Fruit fly (Drosophila melanogaster): ENCODE results near the gene Vha26.
A peak's percentile ranks its signal among the peaks of the same experiment; 100 is the strongest.

Gene Vha26

dm6 chr3R:5606477-5606876 is 14.9 kb downstream of the Vha26 start, which contains the start of gene asl (continued):
- no peak for TF ChIP-seq H15 (GFP tag; IDR thresholded peaks at IDR 0.05)
- TF ChIP-seq stc (GFP tag; IDR thresholded peaks at IDR 0.05), result peak; percentile 50; the same call in 1 of the 2 replicates
- TF ChIP-seq CG6689 (GFP tag; IDR thresholded peaks at IDR 0.05), result peak; percentile 67
- no peak for TF ChIP-seq aop (GFP tag; IDR thresholded peaks at IDR 0.05)
- TF ChIP-seq otp (GFP tag; IDR thresholded peaks at IDR 0.05), result 0 out of 3 replicates have a peak, but pooled peaks have one; percentile 33
- no peak for TF ChIP-seq CG14667 (GFP tag; IDR thresholded peaks at IDR 0.05)
- peak; percentile 62 for TF ChIP-seq Meics (GFP tag; optimal IDR thresholded peaks at IDR 0.05)
- TF ChIP-seq peb (GFP tag; IDR thresholded peaks at IDR 0.05), result no peak

- TF ChIP-seq CG4617 (GFP tag; optimal IDR thresholded peaks at IDR 0.05; ENCODE audit: borderline replicate concordance) (no peak), CG12769 (tag; optimal IDR thresholded peaks at IDR 0.05) (no peak), inv (GFP tag; IDR thresholded peaks at IDR 0.05; ENCODE audit: partially characterized antibody) (0 out of 2 replicates have a peak, but pooled peaks have one; percentile 12), HLHmδ (GFP tag; optimal IDR thresholded peaks at IDR 0.05) (no peak), CG7745 (tag; optimal IDR thresholded peaks at IDR 0.05) (no peak), CG18262 (tag; optimal IDR thresholded peaks at IDR 0.05) (no peak), Hr3 (GFP tag; optimal IDR thresholded peaks at IDR 0.05) (no peak), Dfd (GFP tag; optimal IDR thresholded peaks at IDR 0.05) (peak in 1 of 2 experiments; percentile 73), CG6791 (GFP tag; IDR thresholded peaks at IDR 0.05; ENCODE audit: partially characterized antibody) (no peak), CG5180 (GFP tag; optimal IDR thresholded peaks at IDR 0.05) (no peak), insv (GFP tag; optimal IDR thresholded peaks at IDR 0.05) (no peak), CG31441 (GFP tag; IDR thresholded peaks at IDR 0.05) (no peak), Ada2b (GFP tag; IDR thresholded peaks at IDR 0.05) (no peak), CG3163 (GFP tag; optimal IDR thresholded peaks at IDR 0.05) (no peak), Abd-B (GFP tag; optimal IDR thresholded peaks at IDR 0.05) (no peak), CG12104 (GFP tag; optimal IDR thresholded peaks at IDR 0.05) (no peak), CG3065 (GFP tag; optimal IDR thresholded peaks at IDR 0.05) (no peak), vnd (GFP tag; IDR thresholded peaks at IDR 0.05; ENCODE audit: partially characterized antibody) (no peak), nom (GFP tag; optimal IDR thresholded peaks at IDR 0.05) (no peak), CG11093 (GFP tag; IDR thresholded peaks at IDR 0.05) (0 out of 3 replicates have a peak, but pooled peaks have one; percentile 40), CG8478 (optimal IDR thresholded peaks at IDR 0.05) (peak; percentile 59), CG15269 (tag; optimal IDR thresholded peaks at IDR 0.05) (no peak), CG11456 (GFP tag; IDR thresholded peaks at IDR 0.05) (0 out of 3 replicates have a peak, but pooled peaks have one; percentile 32), p53 (GFP tag; optimal IDR thresholded peaks at IDR 0.05) (no peak), Meics (GFP tag; optimal IDR thresholded peaks at IDR 0.05) (no peak), CG16779 (GFP tag; IDR thresholded peaks at IDR 0.05) (0 out of 2 replicates have a peak, but pooled peaks have one; percentile 18), CG13624 (GFP tag; optimal IDR thresholded peaks at IDR 0.05) (no peak), btn (GFP tag; optimal IDR thresholded peaks at IDR 0.05) (no peak), CG17385 (GFP tag; optimal IDR thresholded peaks at IDR 0.05) (no peak), Dip3 (GFP tag; optimal IDR thresholded peaks at IDR 0.05) (no peak), pnt (GFP tag; optimal IDR thresholded peaks at IDR 0.05) (no peak), MTF-1 (GFP tag; optimal IDR thresholded peaks at IDR 0.05; ENCODE audit: borderline replicate concordance) (no peak), ci (GFP tag; IDR thresholded peaks at IDR 0.05) (0 out of 3 replicates have a peak, but pooled peaks have one; percentile 25), Asciz (GFP tag; optimal IDR thresholded peaks at IDR 0.05) (no peak), CG4404 (GFP tag; IDR thresholded peaks at IDR 0.05) (no peak), CG2120 (GFP tag; optimal IDR thresholded peaks at IDR 0.05) (no peak), CG12942 (GFP tag; optimal IDR thresholded peaks at IDR 0.05) (no peak), Jarid2 (GFP tag; optimal IDR thresholded peaks at IDR 0.05) (no peak), dmrt11E (tag; optimal IDR thresholded peaks at IDR 0.05) (no peak), Xbp1 (GFP tag; optimal IDR thresholded peaks at IDR 0.05) (no peak), gfzf (GFP tag; optimal IDR thresholded peaks at IDR 0.05) (no peak), en (GFP tag; optimal IDR thresholded peaks at IDR 0.05) (no peak), Med (GFP tag) (peak; percentile 52)
These were observed 16.9 kb downstream of the Vha26 start for dm6 chr3R:5608422-5608821.

Measured in whole organism, embryonic.